Fruit fly (Drosophila melanogaster) ovary, adult (tissue): ENCODE data around the gene Dhc93AB.

Source experiments
- CG17801 ChIP-seq: fragments of 200-800 bp; optimal IDR thresholded peaks from 2 replicates; lab custom pipeline; 2019; ENCODE audit warnings: missing biosample characterization, mild to moderate bottlenecking, missing genetic modification characterization, moderate library complexity; ENCODE audit not compliant: partially characterized antibody

Dhc93AB gene

DNA sequence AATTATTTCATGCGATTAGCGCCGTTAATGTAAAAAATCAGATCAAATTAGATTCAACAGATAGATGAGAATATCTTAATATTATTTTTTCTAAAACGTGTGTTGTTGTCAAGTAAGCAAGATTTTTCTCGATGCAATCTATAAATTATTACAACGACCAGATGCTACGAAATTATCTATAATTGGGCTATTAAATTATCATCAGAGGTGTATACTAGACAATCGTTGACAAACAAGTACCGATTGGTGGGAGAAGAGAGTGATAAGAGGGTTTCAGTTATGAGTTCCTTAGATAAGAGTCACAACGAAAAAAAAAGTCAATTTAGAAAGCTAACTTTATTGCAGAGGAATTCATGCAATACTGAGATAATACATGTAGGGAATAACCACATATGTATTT lies 25.2 kb upstream of the Dhc93AB start:
- TF ChIP-seq CG17801 (GFP tag; lab: Kevin White, UChicago): no peak

DNA sequence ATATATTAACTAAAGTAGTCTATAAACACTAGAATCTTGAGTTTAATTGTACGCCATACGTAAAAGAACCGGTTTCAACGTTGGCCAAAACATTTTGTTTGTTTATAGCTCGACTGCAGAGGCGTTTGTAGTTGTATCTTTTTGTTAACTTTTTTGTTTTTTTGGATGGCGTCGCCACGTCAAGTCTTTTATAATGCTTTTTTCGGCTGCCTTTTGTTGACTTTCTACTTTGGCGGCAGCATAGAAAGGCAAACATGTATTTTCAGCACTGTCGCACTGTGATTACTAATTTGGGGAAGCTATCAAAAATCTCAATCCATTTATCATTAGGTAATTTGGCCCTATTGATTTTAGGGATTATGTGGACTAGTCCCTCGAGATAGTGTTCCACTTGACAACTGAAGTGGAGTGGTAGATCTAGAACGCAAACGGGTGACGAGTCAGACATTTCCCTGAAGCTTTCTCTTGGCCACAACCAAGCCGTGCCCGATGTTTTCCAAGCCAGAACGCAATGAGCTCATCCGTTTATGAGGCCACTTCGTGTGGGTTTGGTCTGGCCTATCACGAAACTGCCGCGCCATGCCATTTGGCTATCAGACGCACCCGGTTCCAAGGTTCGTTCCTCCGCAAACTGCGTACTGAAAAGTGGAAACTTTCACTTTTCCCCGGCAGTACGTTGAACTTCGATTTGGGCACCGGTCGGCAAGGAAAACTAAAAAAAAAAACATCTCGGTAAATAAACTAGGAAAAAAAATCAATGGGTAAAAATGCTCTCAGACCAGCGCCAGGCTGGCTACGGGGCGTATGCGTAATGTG lies 24.4 kb upstream of the Dhc93AB start:
- no peak for TF ChIP-seq CG17801 (GFP tag; lab: Kevin White, UChicago)

DNA sequence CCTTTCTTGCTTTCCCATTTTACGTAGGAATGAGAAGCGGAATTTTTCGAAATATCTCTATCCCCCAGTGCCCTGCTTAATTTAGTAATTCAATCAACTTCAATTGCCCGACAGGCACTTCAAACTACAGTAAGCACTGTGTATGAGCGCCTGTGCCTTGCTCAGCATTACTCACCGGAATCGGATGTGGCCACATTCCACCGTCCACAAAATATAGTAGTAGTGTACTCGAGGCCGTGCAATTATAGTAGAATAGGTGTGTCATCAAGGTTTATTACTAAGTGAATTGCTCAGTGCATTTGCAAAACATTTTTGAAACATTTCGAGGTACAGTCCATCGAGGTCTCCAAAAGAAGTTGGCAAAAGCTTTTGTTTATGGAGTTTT lies 23.4 kb upstream of the Dhc93AB start:
- no peak for TF ChIP-seq CG17801 (GFP tag; lab: Kevin White, UChicago)

DNA sequence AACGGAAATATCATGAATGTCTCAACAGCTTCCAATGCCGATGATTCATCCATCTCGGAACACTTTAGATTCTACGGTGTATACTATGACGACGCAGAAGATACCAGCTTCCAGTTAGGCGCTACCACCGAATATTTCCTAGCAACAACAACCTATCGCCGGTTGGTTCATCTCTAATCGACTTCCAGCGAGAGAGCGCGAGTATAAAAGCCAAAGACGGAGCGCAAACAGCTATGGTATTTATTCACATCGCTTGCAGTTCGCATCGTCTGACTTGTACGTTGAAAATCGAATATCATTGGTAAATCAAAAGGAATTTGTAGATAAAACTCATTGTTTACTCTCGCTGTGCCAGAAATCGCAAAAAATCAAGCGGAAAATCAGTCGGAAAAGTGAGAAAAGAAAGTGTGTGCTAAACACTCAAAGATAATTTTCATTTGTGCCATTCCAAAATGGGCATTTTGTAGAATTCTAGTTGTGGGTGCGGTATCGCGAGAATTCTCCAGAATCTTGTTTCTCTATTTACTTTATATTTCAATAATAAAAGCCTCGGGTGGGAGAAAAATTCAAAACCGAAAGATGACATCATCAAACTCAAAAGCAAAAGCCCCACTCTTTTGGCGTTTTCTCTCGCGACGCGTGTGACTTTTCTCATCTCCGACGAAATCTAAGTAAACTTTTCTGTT lies 22.9 kb upstream of the Dhc93AB start, which contains the start of gene AnxB9:
AnxB9 (plus strand) TSS at position 232 of the 686 bp plus-strand sequence.
- peak; percentile 66 for TF ChIP-seq CG17801 (GFP tag; lab: Kevin White, UChicago)

DNA sequence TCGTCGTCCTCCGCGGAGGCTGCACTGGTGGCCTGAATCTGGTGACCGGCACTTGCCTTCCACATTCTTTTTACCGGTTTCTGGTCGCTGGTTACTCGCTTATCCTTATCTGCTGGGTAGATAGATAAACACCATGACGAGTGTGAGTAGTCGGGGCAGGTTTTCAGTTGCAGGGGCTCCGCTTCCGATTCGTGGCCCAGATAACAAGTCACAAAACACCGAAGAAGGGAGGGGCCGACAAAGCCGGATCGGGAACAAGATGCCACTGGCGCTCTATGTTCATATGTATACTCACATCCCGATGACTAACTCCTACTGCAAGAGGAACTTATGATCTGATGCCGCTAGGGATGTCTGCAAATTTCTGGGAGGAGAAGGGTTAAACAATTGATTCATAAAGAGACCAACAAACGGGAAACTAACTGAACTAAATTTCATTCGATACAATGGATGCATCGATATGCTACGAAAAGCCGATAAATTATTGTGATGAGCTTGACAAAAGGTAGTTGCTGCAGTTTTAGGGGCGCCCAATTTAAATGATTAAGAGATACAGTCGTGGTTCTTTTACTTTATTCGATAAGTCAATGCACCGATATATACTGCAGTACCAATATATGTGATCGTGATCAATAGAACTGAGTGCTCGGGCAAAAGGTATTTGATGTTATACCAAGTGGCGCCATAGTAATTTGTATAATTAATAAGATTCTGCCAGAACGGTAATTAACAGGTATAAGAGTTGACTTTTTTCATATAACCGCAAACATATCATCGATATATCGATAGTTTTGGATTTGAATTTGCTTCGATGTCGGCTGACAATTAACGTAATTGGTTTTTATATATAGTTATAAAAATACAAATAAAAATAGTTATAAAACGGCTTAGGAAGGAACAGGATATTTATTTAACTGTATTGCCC lies 22.0 kb upstream of the Dhc93AB start, which contains the start of gene Cortactin:
Cortactin (minus strand) TSS at position 472 of the 925 bp plus-strand sequence.
- no peak for TF ChIP-seq CG17801 (GFP tag; lab: Kevin White, UChicago)

DNA sequence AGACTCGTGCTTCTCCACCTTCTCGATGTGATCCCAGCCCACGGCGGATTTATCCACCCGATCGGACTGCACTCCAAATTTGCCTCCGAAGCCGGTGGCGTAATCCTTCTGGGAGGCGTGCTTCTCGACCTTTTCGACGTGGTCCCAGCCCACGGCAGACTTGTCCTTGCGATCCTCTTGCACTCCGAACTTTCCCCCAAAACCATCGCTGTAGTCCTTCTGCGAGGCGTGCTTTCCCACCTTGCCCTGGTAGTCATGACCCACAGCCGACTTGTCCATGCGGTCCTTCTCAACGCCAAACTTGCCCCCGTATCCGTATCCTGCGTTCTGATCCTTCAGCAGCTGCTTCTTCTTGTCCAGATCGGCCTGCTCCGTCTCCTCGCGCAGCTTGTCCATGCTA lies 21.1 kb upstream of the Dhc93AB start:
- TF ChIP-seq CG17801 (GFP tag; lab: Kevin White, UChicago): no peak

DNA sequence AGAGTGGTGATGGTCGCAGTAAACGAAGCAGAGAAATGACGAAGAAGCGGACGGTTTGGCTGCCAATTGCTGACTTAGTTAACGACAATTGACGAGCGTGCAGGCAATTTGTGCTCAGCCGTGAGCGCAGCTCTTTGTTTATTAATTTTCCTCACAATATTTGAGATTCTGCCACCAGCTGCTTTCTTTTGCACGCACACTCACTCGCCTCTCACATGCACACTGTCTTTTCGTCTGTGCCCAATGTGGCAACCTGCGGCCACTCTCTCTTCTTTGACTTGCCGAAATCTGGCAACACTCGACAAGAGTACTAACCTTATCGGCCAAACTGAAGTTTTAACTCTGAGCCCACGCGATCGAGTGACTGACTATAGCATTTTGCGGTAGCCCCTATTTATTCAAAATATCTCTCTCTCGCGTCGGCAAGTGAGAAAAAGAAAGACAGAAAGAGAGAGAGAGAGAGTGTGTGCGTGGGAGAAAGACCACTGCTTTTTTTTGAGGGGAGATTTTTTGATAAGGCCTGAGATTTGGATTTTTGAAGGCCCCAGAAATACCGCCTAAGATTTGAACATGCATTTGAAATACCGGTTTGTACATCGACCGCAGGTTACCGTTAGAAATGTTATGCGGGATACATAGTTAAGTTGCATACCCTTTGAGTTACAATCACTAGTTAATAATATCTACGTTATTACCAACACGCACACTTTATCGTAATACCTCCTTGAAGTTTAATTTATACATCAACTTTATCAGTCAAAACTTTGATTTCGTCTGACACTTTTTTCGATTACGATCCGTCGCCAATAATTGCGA lies 18.3 kb upstream of the Dhc93AB start, which contains the start of gene Mvl:
Mvl (minus strand) TSS at position 371 of the 816 bp plus-strand sequence.
- peak; percentile 12 for TF ChIP-seq CG17801 (GFP tag; lab: Kevin White, UChicago)

DNA sequence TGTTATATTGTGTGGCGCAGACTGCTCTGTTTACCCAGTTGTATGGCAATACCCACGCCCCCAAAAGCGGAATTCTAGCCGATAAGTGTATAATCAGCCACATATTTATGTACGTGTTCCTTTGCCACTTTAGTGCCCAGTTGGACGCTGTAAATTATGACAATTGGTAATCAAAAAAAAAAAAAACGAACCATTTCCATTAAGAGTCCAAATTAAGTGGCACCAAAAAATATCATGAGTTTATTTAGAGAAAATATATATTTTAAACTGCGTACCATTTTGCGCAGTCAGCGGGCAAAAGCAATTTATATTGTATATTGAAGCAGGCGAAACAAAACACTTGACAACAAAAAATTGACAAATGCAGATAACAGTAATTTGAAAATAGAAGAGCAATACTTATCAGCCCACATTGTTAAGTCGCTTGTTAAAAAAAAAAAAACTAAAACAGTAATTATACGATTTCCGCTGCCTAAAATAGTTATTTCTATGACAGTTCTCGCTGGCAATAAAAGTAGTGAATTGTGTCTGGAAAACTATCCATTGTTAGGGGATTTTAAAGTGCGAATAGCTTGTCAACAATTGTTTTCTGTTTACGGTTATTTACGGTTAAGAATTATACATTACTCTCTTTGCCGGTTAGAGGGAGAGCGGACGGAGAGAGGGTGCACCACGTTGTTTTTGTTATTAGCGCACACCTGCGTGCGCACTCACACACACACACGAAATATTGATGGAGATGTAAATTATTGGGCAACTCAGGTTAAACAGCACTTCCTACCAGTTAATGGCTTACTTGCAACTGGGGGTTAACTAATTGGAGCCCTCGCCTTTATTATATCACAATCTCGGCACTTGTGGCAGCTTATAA lies 17.4 kb upstream of the Dhc93AB start:
- TF ChIP-seq CG17801 (GFP tag; lab: Kevin White, UChicago): no peak

DNA sequence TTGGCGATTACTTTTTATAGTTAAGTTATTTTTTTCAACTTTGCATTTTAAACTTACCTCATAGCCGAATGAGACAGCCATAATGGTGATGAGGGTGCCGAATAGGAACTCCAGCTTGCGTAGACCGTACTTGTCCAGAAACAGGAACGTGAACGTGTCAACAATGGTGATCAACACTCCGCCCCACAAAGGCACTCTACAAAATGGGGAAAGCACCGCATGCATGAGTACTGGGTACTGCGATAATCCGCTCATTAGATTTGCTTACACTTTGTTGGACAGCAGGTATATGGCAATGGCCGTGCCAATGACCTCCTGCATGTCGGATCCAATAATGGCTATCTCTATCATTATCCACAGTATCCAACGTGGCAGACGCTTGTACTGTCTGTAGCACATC lies 15.2 kb upstream of the Dhc93AB start:
- no peak for TF ChIP-seq CG17801 (GFP tag; lab: Kevin White, UChicago)

DNA sequence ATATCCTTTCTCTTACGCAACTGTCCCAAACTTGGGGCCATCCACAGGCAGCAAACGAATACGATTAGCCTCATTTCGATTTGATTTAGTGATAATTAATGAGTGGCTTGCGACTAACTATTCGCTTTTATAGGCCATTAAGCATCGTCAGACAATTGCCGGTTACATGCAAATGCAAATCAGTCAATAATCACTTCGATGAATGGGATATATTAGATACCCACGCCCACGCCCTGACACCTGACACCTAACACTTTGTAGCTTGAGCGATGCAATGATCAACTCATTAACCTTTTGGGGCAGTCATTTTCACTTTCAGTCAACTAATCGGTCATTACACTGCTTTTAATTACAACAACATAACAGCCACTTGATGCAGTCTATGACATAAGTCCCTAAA lies 8.6 kb upstream of the Dhc93AB start, which contains the start of gene Jhbp15:
Jhbp15 (minus strand) TSS at position 101 of the 400 bp plus-strand sequence.
- TF ChIP-seq CG17801 (GFP tag; lab: Kevin White, UChicago): no peak

DNA sequence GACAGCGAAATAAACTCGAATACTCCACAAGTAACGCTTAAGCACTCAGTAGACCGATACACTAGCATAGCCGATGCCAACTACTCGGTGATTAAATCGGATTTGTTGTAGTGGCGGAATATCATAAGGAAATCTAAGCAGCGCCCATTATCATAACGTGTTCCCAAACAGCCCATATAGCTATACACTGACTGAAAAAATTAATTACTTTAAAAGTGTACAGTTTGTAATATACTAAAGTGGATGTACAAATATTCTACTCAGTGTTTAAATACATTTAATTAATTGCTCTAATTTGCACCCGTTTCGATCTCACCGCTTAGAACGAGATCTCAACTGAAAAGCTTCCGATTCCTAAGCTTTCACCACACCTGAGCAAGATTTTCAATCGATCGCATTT lies 6.4 kb upstream of the Dhc93AB start, which contains the start of gene CG7079:
CG7079 (minus strand) TSS at position 101 of the 400 bp plus-strand sequence.
- no peak for TF ChIP-seq CG17801 (GFP tag; lab: Kevin White, UChicago)

DNA sequence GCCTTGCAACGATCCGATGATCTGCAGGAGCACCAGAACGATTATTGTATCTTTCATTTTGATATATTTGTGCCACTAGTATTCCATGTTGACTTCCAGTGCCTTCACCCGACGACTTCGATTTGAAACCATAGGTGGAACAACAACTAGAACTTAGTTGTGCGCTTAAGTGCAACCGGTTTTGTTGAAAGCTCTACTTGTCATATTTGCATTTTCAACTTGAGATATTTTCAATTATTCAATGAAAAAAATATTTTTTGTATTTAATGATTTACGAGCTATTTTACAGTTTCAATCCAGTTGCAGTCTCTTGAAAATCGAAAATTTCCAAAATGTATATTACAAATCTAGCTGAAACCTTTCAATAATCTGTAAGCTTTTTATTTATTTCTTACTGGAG lies 4.6 kb upstream of the Dhc93AB start, which contains the start of gene CG31207:
CG31207 (minus strand) TSS at position 101 of the 400 bp plus-strand sequence.
- TF ChIP-seq CG17801 (GFP tag; lab: Kevin White, UChicago): no peak

DNA sequence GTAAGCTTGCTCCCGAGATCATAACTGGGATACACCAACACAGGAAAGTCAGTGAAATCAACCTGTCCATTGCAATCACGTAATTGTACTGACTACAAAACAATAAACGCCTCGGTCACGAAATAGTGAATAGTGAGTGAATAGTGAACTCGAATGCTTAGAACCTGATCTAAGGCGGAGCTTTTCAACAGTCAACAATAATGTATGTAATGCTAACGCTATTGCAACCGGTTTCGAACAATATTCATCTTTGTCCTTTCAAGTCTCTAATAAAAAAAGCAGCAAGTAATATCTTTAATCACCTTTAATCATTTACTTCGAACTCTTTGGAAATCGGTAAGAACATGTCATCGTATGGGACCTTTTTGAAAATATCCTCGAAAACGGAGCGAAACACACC lies 3.4 kb upstream of the Dhc93AB start, which contains the start of gene CG31189:
CG31189 (minus strand) TSS at position 101 of the 400 bp plus-strand sequence.
- no peak for TF ChIP-seq CG17801 (GFP tag; lab: Kevin White, UChicago)
